Worm (Caenorhabditis elegans) whole organism, L3 larva: ENCODE measurements around the gene jmjd-3.3.

ENCODE experiments used
- R02D3.7 ChIP-seq: fragments of 150-350 bp; optimal IDR thresholded peaks from 2 replicates; lab custom pipeline; 2014; ENCODE audit warnings: missing biosample characterization, missing genetic modification characterization
- ZK546.5 ChIP-seq: sonication (generic microtip); optimal IDR thresholded peaks from 2 replicates; lab custom pipeline; 2017; ENCODE audit warnings: missing biosample characterization, missing genetic modification characterization
- ama-1 ChIP-seq: fragments of 150-350 bp; optimal IDR thresholded peaks from 2 replicates; lab custom pipeline; 2018
- ceh-16 ChIP-seq: sonication (generic microtip); optimal IDR thresholded peaks from 2 replicates; lab custom pipeline; 2017; ENCODE audit warnings: missing biosample characterization, missing genetic modification characterization
- ceh-28 ChIP-seq: fragments of 150-350 bp; optimal IDR thresholded peaks from 2 replicates; lab custom pipeline; 2014; ENCODE audit warnings: missing biosample characterization, missing genetic modification reagents, missing genetic modification characterization
- ceh-82 ChIP-seq: fragments of 150-350 bp; optimal IDR thresholded peaks from 2 replicates; lab custom pipeline; 2014; ENCODE audit warnings: missing biosample characterization, missing genetic modification characterization
- ceh-9 ChIP-seq: sonication (generic microtip); optimal IDR thresholded peaks from 2 replicates; lab custom pipeline; 2018; ENCODE audit warnings: missing biosample characterization, missing genetic modification characterization
- daf-12 ChIP-seq: fragments of 150-350 bp; optimal IDR thresholded peaks from 2 replicates; lab custom pipeline; 2014; ENCODE audit warnings: missing biosample characterization, missing genetic modification reagents, missing genetic modification characterization
- egl-27 ChIP-seq: sonication (generic microtip); optimal IDR thresholded peaks from 4 replicates; lab custom pipeline; 2017; ENCODE audit warnings: missing biosample characterization, missing genetic modification reagents, missing genetic modification characterization
- egl-5 ChIP-seq: fragments of 150-350 bp; optimal IDR thresholded peaks from 2 replicates; lab custom pipeline; 2017; ENCODE audit warnings: missing biosample characterization, missing genetic modification reagents, missing genetic modification characterization, inconsistent platforms
- elt-1 ChIP-seq: fragments of 150-350 bp; optimal IDR thresholded peaks from 2 replicates; lab custom pipeline; 2014; ENCODE audit warnings: missing biosample characterization, missing genetic modification characterization
- elt-2 ChIP-seq: sonication (generic microtip); optimal IDR thresholded peaks from 2 replicates; lab custom pipeline; 2016; ENCODE audit warnings: missing genetic modification reagents, mild to moderate bottlenecking, missing genetic modification characterization, missing compliant biosample characterization
- elt-3 ChIP-seq, 3 experiments: fragments of 150-350 bp in 1 of 3; sonication (generic microtip) in 2 of 3; optimal IDR thresholded peaks; 2 replicates in 2 of 3; 4 replicates in 1 of 3; lab custom pipeline; 2014 to 2017; ENCODE audit warnings: missing biosample characterization in 3 of 3, missing genetic modification characterization in 3 of 3
- eor-1 ChIP-seq, 2 experiments: fragments of 150-350 bp; optimal IDR thresholded peaks; 2 replicates each; lab custom pipeline; 2014 to 2018; ENCODE audit warnings: missing biosample characterization in 2 of 2, missing genetic modification characterization in 2 of 2
- fkh-10 ChIP-seq: sonication (generic microtip); optimal IDR thresholded peaks from 2 replicates; lab custom pipeline; 2017; ENCODE audit warnings: missing biosample characterization, missing genetic modification reagents, missing genetic modification characterization
- fkh-2 ChIP-seq: fragments of 150-350 bp; optimal IDR thresholded peaks from 2 replicates; lab custom pipeline; 2014; ENCODE audit warnings: missing biosample characterization, missing genetic modification reagents, missing genetic modification characterization
- fos-1 ChIP-seq: fragments of 150-350 bp; optimal IDR thresholded peaks from 2 replicates; lab custom pipeline; 2014; ENCODE audit warnings: missing biosample characterization, missing genetic modification characterization
- hmg-11 ChIP-seq: sonication (generic microtip); optimal IDR thresholded peaks from 2 replicates; lab custom pipeline; 2016; ENCODE audit warnings: missing genetic modification characterization, missing compliant biosample characterization
- jun-1 ChIP-seq: fragments of 150-350 bp; optimal IDR thresholded peaks from 2 replicates; lab custom pipeline; 2014; ENCODE audit warnings: missing biosample characterization, missing genetic modification reagents, missing genetic modification characterization
- lin-39 ChIP-seq: fragments of 150-350 bp; optimal IDR thresholded peaks from 2 replicates; lab custom pipeline; 2018; ENCODE audit warnings: missing biosample characterization, missing genetic modification reagents, missing genetic modification characterization
- lsy-12 ChIP-seq: sonication (generic microtip); optimal IDR thresholded peaks from 2 replicates; lab custom pipeline; 2016; ENCODE audit warnings: mild to moderate bottlenecking, missing genetic modification characterization, missing compliant biosample characterization
- mdl-1 ChIP-seq: fragments of 150-350 bp; optimal IDR thresholded peaks from 2 replicates; lab custom pipeline; 2014; ENCODE audit warnings: missing biosample characterization, missing genetic modification characterization
- mml-1 ChIP-seq: fragments of 150-350 bp; sonication (generic microtip); optimal IDR thresholded peaks from 3 replicates; lab custom pipeline; 2014; ENCODE audit warnings: missing biosample characterization, missing genetic modification characterization
- nfya-1 ChIP-seq: sonication (generic microtip); optimal IDR thresholded peaks from 2 replicates; lab custom pipeline; 2017; ENCODE audit warnings: missing genetic modification characterization, mild to moderate bottlenecking, missing compliant biosample characterization, antibody characterized with exemption, moderate library complexity; ENCODE audit not compliant: insufficient read depth
- nhr-12 ChIP-seq: fragments of 150-350 bp; optimal IDR thresholded peaks from 2 replicates; lab custom pipeline; 2014; ENCODE audit warnings: missing biosample characterization, missing genetic modification characterization
- nhr-23 ChIP-seq: fragments of 150-350 bp; optimal IDR thresholded peaks from 2 replicates; lab custom pipeline; 2014; ENCODE audit warnings: missing biosample characterization, missing genetic modification reagents, missing genetic modification characterization
- nhr-237 ChIP-seq: fragments of 150-350 bp; optimal IDR thresholded peaks from 2 replicates; lab custom pipeline; 2014; ENCODE audit warnings: missing biosample characterization, missing genetic modification characterization
- nhr-28 ChIP-seq: fragments of 150-350 bp; optimal IDR thresholded peaks from 2 replicates; lab custom pipeline; 2014; ENCODE audit warnings: missing biosample characterization, missing genetic modification characterization
- nhr-43 ChIP-seq: sonication (generic microtip); optimal IDR thresholded peaks from 2 replicates; lab custom pipeline; 2016; ENCODE audit warnings: mild to moderate bottlenecking, missing genetic modification characterization, missing compliant biosample characterization; ENCODE audit not compliant: poor library complexity, severe bottlenecking
- nhr-67 ChIP-seq: fragments of 150-350 bp; optimal IDR thresholded peaks from 2 replicates; lab custom pipeline; 2014; ENCODE audit warnings: missing biosample characterization, missing genetic modification characterization
- nhr-77 ChIP-seq: fragments of 150-350 bp; optimal IDR thresholded peaks from 2 replicates; lab custom pipeline; 2014; ENCODE audit warnings: missing biosample characterization, missing genetic modification characterization
- pha-4 ChIP-seq: fragments of 150-350 bp; optimal IDR thresholded peaks from 2 replicates; lab custom pipeline; 2014; ENCODE audit warnings: missing biosample characterization, missing genetic modification reagents, missing genetic modification characterization
- sea-2 ChIP-seq: fragments of 150-350 bp; sonication (generic microtip); optimal IDR thresholded peaks from 4 replicates; lab custom pipeline; 2014; ENCODE audit warnings: missing biosample characterization, missing genetic modification reagents, missing genetic modification characterization
- skn-1 ChIP-seq: fragments of 150-350 bp; optimal IDR thresholded peaks from 2 replicates; lab custom pipeline; 2014; ENCODE audit warnings: missing biosample characterization, missing genetic modification characterization
- snpc-4 ChIP-seq: fragments of 150-350 bp; optimal IDR thresholded peaks from 2 replicates; lab custom pipeline; 2014; ENCODE audit warnings: missing biosample characterization, missing genetic modification characterization
- tbx-2 ChIP-seq: sonication (generic microtip); optimal IDR thresholded peaks from 2 replicates; lab custom pipeline; 2016; ENCODE audit warnings: mild to moderate bottlenecking, missing genetic modification characterization, missing compliant biosample characterization
- unc-39 ChIP-seq: sonication (generic microtip); optimal IDR thresholded peaks from 4 replicates; lab custom pipeline; 2017; ENCODE audit warnings: missing biosample characterization, missing genetic modification characterization
- unc-62 ChIP-seq: fragments of 150-350 bp; sonication (generic microtip); optimal IDR thresholded peaks from 4 replicates; lab custom pipeline; 2014; ENCODE audit warnings: missing biosample characterization, missing genetic modification reagents, missing genetic modification characterization
- zag-1 ChIP-seq: fragments of 150-350 bp; optimal IDR thresholded peaks from 2 replicates; lab custom pipeline; 2014; ENCODE audit warnings: missing biosample characterization, missing genetic modification characterization
- ztf-11 ChIP-seq: fragments of 150-350 bp; optimal IDR thresholded peaks from 2 replicates; lab custom pipeline; 2014; ENCODE audit warnings: missing biosample characterization, missing genetic modification characterization
- ztf-4 ChIP-seq: fragments of 150-350 bp; optimal IDR thresholded peaks from 2 replicates; lab custom pipeline; 2014; ENCODE audit warnings: missing biosample characterization, missing genetic modification characterization

Gene jmjd-3.3

DNA sequence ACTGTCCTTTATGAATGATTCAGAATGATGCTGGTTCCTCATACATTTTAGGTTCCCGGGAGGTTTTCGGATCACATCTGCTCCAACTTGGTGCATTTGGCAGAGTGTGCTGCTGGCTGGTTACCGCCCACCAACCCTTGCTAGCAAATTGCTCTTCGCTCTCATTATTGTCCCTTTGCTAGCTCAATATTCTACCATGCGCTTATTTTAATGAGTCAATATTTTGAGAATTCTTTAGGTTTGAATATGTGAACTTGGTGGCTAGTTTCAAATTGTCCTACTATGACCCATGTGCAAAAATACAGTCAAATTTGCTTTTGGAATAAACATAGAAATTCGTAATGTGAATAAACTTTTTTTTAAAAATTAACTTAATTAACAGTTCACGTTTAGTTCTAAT lies 1.1 kb upstream of the jmjd-3.3 start:
- TF ChIP-seq nhr-43 (tag; lab: Kevin White, UChicago) (no peak), lsy-12 (tag; lab: Kevin White, UChicago) (no peak), fkh-10 (GFP tag; lab: Kevin White, UChicago) (no peak), tbx-2 (no peak), hmg-11 (tag; lab: Kevin White, UChicago) (no peak), nhr-77 (tag; lab: Kevin White, UChicago) (no peak), unc-39 (no peak), ceh-82 (tag; lab: Kevin White, UChicago) (no peak), elt-2 (no peak), nhr-67 (tag; lab: Kevin White, UChicago) (no peak), pha-4 (tag; lab: Kevin White, UChicago) (no peak), ceh-16 (no peak), unc-62 (GFP tag; lab: Kevin White, UChicago) (no peak), nhr-12 (tag; lab: Kevin White, UChicago) (no peak), egl-27 (tag; lab: Kevin White, UChicago) (no peak), egl-5 (no peak), fkh-2 (no peak), eor-1 (tag; optimal IDR thresholded peaks at IDR 0.05; lab: Kevin White, UChicago) (no peak), ztf-11 (tag; lab: Kevin White, UChicago) (no peak), mdl-1 (tag; lab: Kevin White, UChicago) (no peak)

- no peak for TF ChIP-seq fos-1 (tag; lab: Kevin White, UChicago)
- TF ChIP-seq ceh-9 (tag; lab: Kevin White, UChicago): no peak
- TF ChIP-seq nhr-237 (tag; lab: Kevin White, UChicago): no peak
- no peak for TF ChIP-seq eor-1 (tag; optimal IDR thresholded peaks at IDR 0.05; lab: Kevin White, UChicago)
- no peak for TF ChIP-seq ceh-16
- no peak for TF ChIP-seq ztf-11 (tag; lab: Kevin White, UChicago)
- no peak for TF ChIP-seq sea-2 (GFP tag; lab: Kevin White, UChicago)
- TF ChIP-seq nfya-1 (tag; lab: Kevin White, UChicago): no peak
- peak; percentile 44 for TF ChIP-seq ceh-82 (tag; lab: Kevin White, UChicago)
- no peak for TF ChIP-seq ama-1 (lab: Kevin White, UChicago)
- no peak for TF ChIP-seq R02D3.7 (tag; lab: Kevin White, UChicago)
- TF ChIP-seq mdl-1 (tag; lab: Kevin White, UChicago): no peak
- peak; percentile 17 for TF ChIP-seq nhr-43 (tag; lab: Kevin White, UChicago)
- no peak for TF ChIP-seq egl-5
- no peak for TF ChIP-seq egl-27 (tag; lab: Kevin White, UChicago)
- peak; percentile 15 for TF ChIP-seq skn-1 (tag; lab: Kevin White, UChicago)
- no peak for TF ChIP-seq unc-39
- TF ChIP-seq tbx-2: peak; percentile 44
- TF ChIP-seq zag-1 (tag; lab: Kevin White, UChicago): no peak
- TF ChIP-seq lsy-12 (tag; lab: Kevin White, UChicago): peak; percentile 44
- peak; percentile 27 for TF ChIP-seq nhr-23
- peak; percentile 21 for TF ChIP-seq ceh-28 (tag; lab: Kevin White, UChicago)
- no peak for TF ChIP-seq mml-1 (tag; lab: Kevin White, UChicago)
- peak; percentile 26 for TF ChIP-seq hmg-11 (tag; lab: Kevin White, UChicago)
- peak; percentile 33 for TF ChIP-seq lin-39
- no peak for TF ChIP-seq ZK546.5 (tag; lab: Kevin White, UChicago)
- TF ChIP-seq elt-3 (tag; optimal IDR thresholded peaks at IDR 0.05; lab: Kevin White, UChicago): no peak
- TF ChIP-seq ztf-4 (tag; lab: Kevin White, UChicago): no peak
- no peak for TF ChIP-seq jun-1 (tag; lab: Kevin White, UChicago)
- TF ChIP-seq elt-2: peak; percentile 23
- no peak for TF ChIP-seq daf-12 (tag; lab: Kevin White, UChicago)
- no peak for TF ChIP-seq fkh-10 (GFP tag; lab: Kevin White, UChicago)
- peak; percentile 54 for TF ChIP-seq pha-4 (tag; lab: Kevin White, UChicago)
- no peak for TF ChIP-seq nhr-28
- no peak for TF ChIP-seq nhr-77 (tag; lab: Kevin White, UChicago)
- no peak for TF ChIP-seq snpc-4 (tag; lab: Kevin White, UChicago)
- no peak for TF ChIP-seq elt-1
These were observed 6.2 kb downstream of the jmjd-3.3 start for ce11 chrX:13442446-13442845.
